Worm (Caenorhabditis elegans) whole organism, L4 larva: ENCODE results near the gene EGAP9.4.

Experiments used
- D1046.2 ChIP-seq: fragments of 200-800 bp; sonication (Bioruptor generic); IDR thresholded peaks from 2 replicates; pipeline ENCODE4 v1.3.6; 2022; ENCODE audit warnings: missing genetic modification characterization, missing compliant biosample characterization
- F10B5.3 ChIP-seq: sonication (generic microtip); optimal IDR thresholded peaks from 2 replicates; lab custom pipeline; 2016; ENCODE audit warnings: mild to moderate bottlenecking, missing genetic modification characterization, missing compliant biosample characterization
- F44E2.7 ChIP-seq: fragments of 200-800 bp; sonication (Bioruptor generic); IDR thresholded peaks from 2 replicates; pipeline ENCODE4 v2.1.2; 2022; ENCODE audit warnings: missing genetic modification characterization, missing compliant biosample characterization
- F49E8.2 ChIP-seq: sonication (generic microtip); optimal IDR thresholded peaks from 2 replicates; lab custom pipeline; 2016; ENCODE audit warnings: missing compliant biosample characterization, mild to moderate bottlenecking, missing genetic modification characterization, borderline replicate concordance
- R02D3.7 ChIP-seq: fragments of 150-350 bp; sonication (generic microtip); optimal IDR thresholded peaks from 3 replicates; lab custom pipeline; 2014; ENCODE audit warnings: missing biosample characterization, missing genetic modification characterization
- T26A8.4 ChIP-seq: fragments of 200-800 bp; sonication (Bioruptor generic); IDR thresholded peaks from 2 replicates; pipeline ENCODE4 v1.3.6; 2022; ENCODE audit warnings: missing genetic modification characterization, missing compliant biosample characterization
- Y5F2A.4 ChIP-seq: fragments of 200-800 bp; sonication (Bioruptor generic); optimal IDR thresholded peaks from 2 replicates; lab custom pipeline; 2018; ENCODE audit warnings: mild to moderate bottlenecking, missing genetic modification characterization, missing compliant biosample characterization
- Y75B8A.6 ChIP-seq: fragments of 200-800 bp; sonication (Bioruptor generic); IDR thresholded peaks from 2 replicates; pipeline ENCODE4 v1.3.6; 2022; ENCODE audit warnings: missing genetic modification reagents, missing genetic modification characterization, missing compliant biosample characterization
- ZK546.5 ChIP-seq, 2 experiments: sonication (generic microtip); optimal IDR thresholded peaks; 2 replicates each; lab custom pipeline; 2017; ENCODE audit warnings: missing biosample characterization in 2 of 2, missing genetic modification characterization in 2 of 2
- aly-2 ChIP-seq: sonication (generic microtip); optimal IDR thresholded peaks from 2 replicates; lab custom pipeline; 2018; ENCODE audit warnings: missing biosample characterization, missing genetic modification characterization
- ama-1 ChIP-seq: fragments of 150-350 bp; optimal IDR thresholded peaks from 2 replicates; lab custom pipeline; 2014; ENCODE audit warnings: inconsistent platforms, mixed read lengths
- attf-4 ChIP-seq: sonication (generic microtip); optimal IDR thresholded peaks from 3 replicates; lab custom pipeline; 2017; ENCODE audit warnings: missing biosample characterization, missing genetic modification characterization
- ceh-32 ChIP-seq: sonication (generic microtip); optimal IDR thresholded peaks from 2 replicates; lab custom pipeline; 2016; ENCODE audit warnings: mild to moderate bottlenecking, missing genetic modification characterization, missing compliant biosample characterization; ENCODE audit not compliant: poor library complexity
- ceh-44 ChIP-seq: fragments of 200-800 bp; sonication (Bioruptor generic); IDR thresholded peaks from 2 replicates; pipeline ENCODE4 v1.3.6; 2022; ENCODE audit warnings: missing genetic modification reagents, missing genetic modification characterization, missing compliant biosample characterization
- ces-1 ChIP-seq: fragments of 150-350 bp; sonication (generic microtip); optimal IDR thresholded peaks from 4 replicates; lab custom pipeline; 2014; ENCODE audit warnings: missing biosample characterization, missing genetic modification reagents, missing genetic modification characterization
- cey-2 ChIP-seq: sonication (generic microtip); optimal IDR thresholded peaks from 3 replicates; lab custom pipeline; 2017; ENCODE audit warnings: missing genetic modification characterization, mild to moderate bottlenecking, missing compliant biosample characterization, antibody characterized with exemption, borderline replicate concordance; ENCODE audit not compliant: insufficient read depth
- dmd-9 ChIP-seq: fragments of 200-800 bp; sonication (Bioruptor generic); IDR thresholded peaks from 2 replicates; pipeline ENCODE4 v1.3.6; 2022; ENCODE audit warnings: missing genetic modification reagents, missing genetic modification characterization, missing compliant biosample characterization
- dpl-1 ChIP-seq: fragments of 150-350 bp; optimal IDR thresholded peaks from 2 replicates; lab custom pipeline; 2014; ENCODE audit warnings: missing biosample characterization, missing genetic modification reagents, missing genetic modification characterization
- fkh-10 ChIP-seq: fragments of 150-350 bp; optimal IDR thresholded peaks from 2 replicates; lab custom pipeline; 2014; ENCODE audit warnings: missing biosample characterization, missing genetic modification reagents, missing genetic modification characterization
- jun-1 ChIP-seq: fragments of 150-350 bp; optimal IDR thresholded peaks from 2 replicates; lab custom pipeline; 2014; ENCODE audit warnings: missing biosample characterization, missing genetic modification reagents, missing genetic modification characterization
- lin-1 ChIP-seq: fragments of 200-800 bp; sonication (Bioruptor generic); IDR thresholded peaks from 2 replicates; pipeline ENCODE4 v1.3.6; 2022; ENCODE audit warnings: missing genetic modification reagents, missing genetic modification characterization, missing compliant biosample characterization
- lin-13 ChIP-seq: fragments of 150-350 bp; optimal IDR thresholded peaks from 2 replicates; lab custom pipeline; 2014; ENCODE audit warnings: missing biosample characterization, missing genetic modification reagents, missing genetic modification characterization
- lin-15B ChIP-seq: fragments of 150-350 bp; sonication (generic microtip); optimal IDR thresholded peaks from 3 replicates; lab custom pipeline; 2014; ENCODE audit warnings: missing biosample characterization, missing genetic modification characterization
- madf-5 ChIP-seq, 2 experiments: fragments of 200-800 bp; sonication (Bioruptor generic); IDR thresholded peaks; 2 replicates each; pipeline ENCODE4 v1.3.6; 2022; ENCODE audit warnings: missing compliant biosample characterization in 2 of 2, missing genetic modification characterization in 2 of 2
- mdl-1 ChIP-seq, 2 experiments: fragments of 150-350 bp in 1 of 2; sonication (generic microtip) in 1 of 2; optimal IDR thresholded peaks; 2 replicates each; lab custom pipeline; 2014 to 2017; ENCODE audit warnings: missing biosample characterization in 2 of 2, missing genetic modification characterization in 2 of 2
- mdt-29 ChIP-seq: fragments of 200-800 bp; sonication (Bioruptor generic); IDR thresholded peaks from 2 replicates; pipeline ENCODE4 v1.3.6; 2022; ENCODE audit warnings: missing genetic modification reagents, missing genetic modification characterization, missing compliant biosample characterization
- mep-1 ChIP-seq: fragments of 150-350 bp; sonication (generic microtip); optimal IDR thresholded peaks from 3 replicates; lab custom pipeline; 2014; ENCODE audit warnings: missing biosample characterization, missing genetic modification characterization
- mxl-3 ChIP-seq: fragments of 200-800 bp; sonication (Bioruptor generic); optimal IDR thresholded peaks from 2 replicates; lab custom pipeline; 2018; ENCODE audit warnings: mild to moderate bottlenecking, missing genetic modification characterization, missing compliant biosample characterization
- nhr-10 ChIP-seq: fragments of 150-350 bp; optimal IDR thresholded peaks from 2 replicates; lab custom pipeline; 2014; ENCODE audit warnings: missing biosample characterization, missing genetic modification characterization
- nhr-102 ChIP-seq: sonication (generic microtip); optimal IDR thresholded peaks from 2 replicates; lab custom pipeline; 2016; ENCODE audit warnings: mild to moderate bottlenecking, missing genetic modification characterization, moderate library complexity, missing compliant biosample characterization
- nhr-11 ChIP-seq: fragments of 150-350 bp; optimal IDR thresholded peaks from 2 replicates; lab custom pipeline; 2014; ENCODE audit warnings: missing biosample characterization, missing genetic modification characterization
- nhr-111 ChIP-seq: fragments of 200-800 bp; sonication (Bioruptor generic); optimal IDR thresholded peaks from 2 replicates; lab custom pipeline; 2018; ENCODE audit warnings: mild to moderate bottlenecking, missing genetic modification characterization, missing compliant biosample characterization
- nhr-25 ChIP-seq: sonication (generic microtip); optimal IDR thresholded peaks from 2 replicates; lab custom pipeline; 2017; ENCODE audit warnings: missing genetic modification characterization, mild to moderate bottlenecking, missing compliant biosample characterization, antibody characterized with exemption, moderate library complexity, borderline replicate concordance; ENCODE audit not compliant: insufficient read depth
- nhr-76 ChIP-seq: fragments of 150-350 bp; optimal IDR thresholded peaks from 2 replicates; lab custom pipeline; 2014; ENCODE audit warnings: missing biosample characterization, missing genetic modification characterization
- saeg-2 ChIP-seq: fragments of 200-800 bp; sonication (Bioruptor generic); IDR thresholded peaks from 2 replicates; pipeline ENCODE4 v1.3.6; 2022; ENCODE audit warnings: missing genetic modification reagents, missing genetic modification characterization, missing compliant biosample characterization
- sdz-12 ChIP-seq: fragments of 200-800 bp; sonication (Bioruptor generic); optimal IDR thresholded peaks from 2 replicates; lab custom pipeline; 2018; ENCODE audit warnings: mild to moderate bottlenecking, missing genetic modification characterization, missing compliant biosample characterization
- set-16 ChIP-seq: fragments of 200-800 bp; sonication (Bioruptor generic); IDR thresholded peaks from 2 replicates; pipeline ENCODE4 v1.3.6; 2022; ENCODE audit warnings: missing genetic modification reagents, missing genetic modification characterization, missing compliant biosample characterization
- snpc-1.2 ChIP-seq: fragments of 200-800 bp; sonication (Bioruptor generic); IDR thresholded peaks from 2 replicates; pipeline ENCODE4 v1.3.6; 2022; ENCODE audit warnings: missing genetic modification reagents, missing genetic modification characterization, missing compliant biosample characterization
- snpc-4 ChIP-seq: fragments of 150-350 bp; optimal IDR thresholded peaks from 2 replicates; lab custom pipeline; 2014; ENCODE audit warnings: missing biosample characterization, missing genetic modification characterization
- spr-3 ChIP-seq: fragments of 200-800 bp; sonication (Bioruptor generic); optimal IDR thresholded peaks from 2 replicates; lab custom pipeline; 2018; ENCODE audit warnings: mild to moderate bottlenecking, missing genetic modification characterization, missing compliant biosample characterization
- tra-1 ChIP-seq: fragments of 200-800 bp; sonication (Bioruptor generic); IDR thresholded peaks from 2 replicates; pipeline ENCODE4 v1.3.6; 2022; ENCODE audit warnings: missing genetic modification reagents, missing genetic modification characterization, missing compliant biosample characterization
- unc-130 ChIP-seq: sonication (generic microtip); optimal IDR thresholded peaks from 2 replicates; lab custom pipeline; 2016; ENCODE audit warnings: missing genetic modification reagents, missing genetic modification characterization, missing compliant biosample characterization
- unc-39 ChIP-seq: sonication (generic microtip); optimal IDR thresholded peaks from 2 replicates; lab custom pipeline; 2017; ENCODE audit warnings: missing biosample characterization, missing genetic modification characterization
- unc-62 ChIP-seq, 3 experiments: fragments of 150-350 bp in 1 of 3; sonication (generic microtip); optimal IDR thresholded peaks in 2 of 3; peaks in 1 of 3; 1 replicate in 1 of 3; 2 replicates in 2 of 3; lab custom pipeline; 2014 to 2017; ENCODE audit warnings: missing biosample characterization in 3 of 3, missing genetic modification characterization in 3 of 3, missing genetic modification reagents in 3 of 3, missing genotype in 1 of 3
- vab-7 ChIP-seq: fragments of 200-800 bp; sonication (Bioruptor generic); IDR thresholded peaks from 2 replicates; pipeline ENCODE4 v1.3.6; 2022; ENCODE audit warnings: missing genetic modification reagents, missing genetic modification characterization, missing compliant biosample characterization
- zag-1 ChIP-seq: fragments of 150-350 bp; optimal IDR thresholded peaks from 2 replicates; lab custom pipeline; 2014; ENCODE audit warnings: missing biosample characterization, missing genetic modification characterization
- zfp-3 ChIP-seq: fragments of 200-800 bp; sonication (Bioruptor generic); conservative IDR thresholded peaks from 2 replicates; pipeline ENCODE4 v1.3.6; 2022; ENCODE audit warnings: missing genetic modification reagents, missing genetic modification characterization, missing compliant biosample characterization
- ztf-7 ChIP-seq: fragments of 150-350 bp; optimal IDR thresholded peaks from 2 replicates; lab custom pipeline; 2014; ENCODE audit warnings: missing biosample characterization, missing genetic modification characterization

The EGAP9.4 gene

ce11 chrV:6559105-6559504, 17.6 kb upstream of the EGAP9.4 start, which contains the start of gene spp-26:
Gene spp-26 (minus strand): TSS chrV:6559205.
- no peak for TF ChIP-seq F49E8.2 (tag; lab: Kevin White, UChicago)
- no peak for TF ChIP-seq ztf-7 (tag; lab: Kevin White, UChicago)
- TF ChIP-seq, all 104 proteins: peak for 0

- TF ChIP-seq ceh-44, result peak; percentile 82; the same call in 1 of the 2 replicates
- no peak for TF ChIP-seq T26A8.4
- TF ChIP-seq nhr-25, result no peak
- no peak for TF ChIP-seq ZK546.5 (tag; optimal IDR thresholded peaks at IDR 0.05; lab: Kevin White, UChicago)
- TF ChIP-seq nhr-111 (GFP tag; lab: Kevin White, UChicago), result no peak
- no peak for TF ChIP-seq ceh-32 (tag; lab: Kevin White, UChicago)
- peak; percentile 67; the same call in 1 of the 2 replicates for TF ChIP-seq dmd-9 (GFP tag; lab: Robert Waterston, UW)
- TF ChIP-seq set-16, result no peak
- TF ChIP-seq attf-4, result no peak
- no peak for TF ChIP-seq F10B5.3 (tag; lab: Kevin White, UChicago)
- no peak for TF ChIP-seq dpl-1 (GFP tag; lab: Kevin White, UChicago)
- no peak for TF ChIP-seq tra-1
- peak; percentile 10; the same call in 1 of the 2 replicates for TF ChIP-seq saeg-2 (GFP tag; lab: Robert Waterston, UW)
- TF ChIP-seq unc-130 (GFP tag; lab: Kevin White, UChicago), result peak; percentile 3
- TF ChIP-seq D1046.2 (GFP tag; lab: Robert Waterston, UW), result peak; percentile 52; the same call in 1 of the 2 replicates
- TF ChIP-seq F49E8.2 (tag; lab: Kevin White, UChicago), result no peak
- TF ChIP-seq ama-1, result no peak
- peak; percentile 67 for TF ChIP-seq spr-3 (GFP tag; lab: Kevin White, UChicago)
- no peak for TF ChIP-seq lin-15B (tag; lab: Kevin White, UChicago)
- no peak for TF ChIP-seq jun-1 (tag; lab: Kevin White, UChicago)
- TF ChIP-seq Y5F2A.4, result peak; percentile 53
- TF ChIP-seq nhr-76 (tag; lab: Kevin White, UChicago), result no peak
- TF ChIP-seq unc-39, result no peak
- no peak for TF ChIP-seq fkh-10
- no peak for TF ChIP-seq nhr-11
- no peak for TF ChIP-seq snpc-4 (tag; lab: Kevin White, UChicago)
- peak; percentile 88; the same call in 1 of the 2 replicates for TF ChIP-seq F44E2.7
- TF ChIP-seq R02D3.7 (tag; lab: Kevin White, UChicago), result no peak
- 0 out of 2 replicates have a peak, but pooled peaks have one; percentile 65 for TF ChIP-seq zfp-3
- no peak; the same call in 1 of the 2 replicates for TF ChIP-seq vab-7
- no peak for TF ChIP-seq Y75B8A.6
- TF ChIP-seq unc-62 (GFP tag; optimal IDR thresholded peaks at IDR 0.05 in 1 of 2; lab: Kevin White, UChicago), result peak in 1 of 2 experiments; percentile 11
- no peak for TF ChIP-seq unc-62 (tag; optimal IDR thresholded peaks at IDR 0.05; lab: Kevin White, UChicago)
- no peak for TF ChIP-seq mxl-3 (GFP tag; lab: Kevin White, UChicago)
- TF ChIP-seq nhr-10 (tag; lab: Kevin White, UChicago), result no peak
- no peak for TF ChIP-seq mdt-29
- no peak for TF ChIP-seq nhr-102 (tag; lab: Kevin White, UChicago)
- no peak for TF ChIP-seq zag-1
- no peak for TF ChIP-seq sdz-12 (GFP tag; lab: Kevin White, UChicago)
- no peak for TF ChIP-seq ces-1 (GFP tag; lab: Kevin White, UChicago)
- no peak for TF ChIP-seq mdl-1 (tag; optimal IDR thresholded peaks at IDR 0.05; lab: Kevin White, UChicago)
- TF ChIP-seq madf-5 (GFP tag; IDR thresholded peaks at IDR 0.05; lab: Robert Waterston, UW), result 0 out of 4 replicates have a peak, but pooled peaks of 1 of the 2 experiments have one; percentile 52
- no peak for TF ChIP-seq snpc-1.2 (GFP tag; lab: Robert Waterston, UW)
- TF ChIP-seq mep-1 (tag; lab: Kevin White, UChicago), result no peak
- TF ChIP-seq aly-2 (tag; lab: Kevin White, UChicago), result no peak
- TF ChIP-seq lin-13, result no peak
- no peak for TF ChIP-seq cey-2 (tag; lab: Kevin White, UChicago)
- TF ChIP-seq lin-1 (GFP tag; lab: Robert Waterston, UW), result no peak
Observed at ce11 chrV:6559585-6559984, 17.1 kb upstream of the EGAP9.4 start.
